Worm (Caenorhabditis elegans): ENCODE results near the gene C44B12.9.

Gene C44B12.9

DNA sequence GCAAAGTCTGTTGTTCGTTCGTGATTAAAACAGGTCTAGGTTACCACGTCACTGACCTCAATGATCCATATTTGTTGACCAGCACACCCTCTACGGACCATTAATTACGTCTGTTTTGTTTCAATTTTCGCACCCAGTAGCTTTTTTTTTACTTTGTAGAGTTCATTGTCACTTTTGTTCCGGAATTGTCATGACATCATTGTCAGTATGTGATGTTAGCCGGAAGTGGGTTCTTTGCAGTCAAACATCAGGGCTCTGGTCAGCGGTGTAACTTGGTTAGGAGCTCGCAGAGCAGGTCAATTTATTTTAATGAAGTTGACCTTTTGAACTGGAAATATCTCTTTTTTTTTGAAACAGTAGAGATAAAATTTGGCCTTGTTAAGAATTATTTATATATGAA, 32.2 kb upstream of the C44B12.9 start, which contains the start of gene C44B12.6:
TSS of gene C44B12.6 (minus strand) at position 101 of the 400 bp plus-strand sequence.
- TF ChIP-seq efl-3 (GFP tag; optimal IDR thresholded peaks at IDR 0.05) = no peak
- no peak for TF ChIP-seq nhr-28 (tag; optimal IDR thresholded peaks at IDR 0.05)
- TF ChIP-seq jun-1 (tag; optimal IDR thresholded peaks at IDR 0.05) = no peak
- TF ChIP-seq egl-13 (tag; optimal IDR thresholded peaks at IDR 0.05) = no peak
- TF ChIP-seq swsn-7 (tag; optimal IDR thresholded peaks at IDR 0.05) = no peak
- no peak for TF ChIP-seq elt-2 (tag; optimal IDR thresholded peaks at IDR 0.05)
- TF ChIP-seq nhr-11 (tag; optimal IDR thresholded peaks at IDR 0.05) = no peak
- no peak for TF ChIP-seq C34B4.2 (tag; optimal IDR thresholded peaks at IDR 0.05)
- TF ChIP-seq hlh-4 (tag; optimal IDR thresholded peaks at IDR 0.05) = no peak
- no peak for TF ChIP-seq C16A3.4 (tag; optimal IDR thresholded peaks at IDR 0.05)
- no peak for TF ChIP-seq ets-5 (GFP tag; IDR thresholded peaks at IDR 0.05)
- no peak for TF ChIP-seq ztf-11 (tag; optimal IDR thresholded peaks at IDR 0.05)

DNA sequence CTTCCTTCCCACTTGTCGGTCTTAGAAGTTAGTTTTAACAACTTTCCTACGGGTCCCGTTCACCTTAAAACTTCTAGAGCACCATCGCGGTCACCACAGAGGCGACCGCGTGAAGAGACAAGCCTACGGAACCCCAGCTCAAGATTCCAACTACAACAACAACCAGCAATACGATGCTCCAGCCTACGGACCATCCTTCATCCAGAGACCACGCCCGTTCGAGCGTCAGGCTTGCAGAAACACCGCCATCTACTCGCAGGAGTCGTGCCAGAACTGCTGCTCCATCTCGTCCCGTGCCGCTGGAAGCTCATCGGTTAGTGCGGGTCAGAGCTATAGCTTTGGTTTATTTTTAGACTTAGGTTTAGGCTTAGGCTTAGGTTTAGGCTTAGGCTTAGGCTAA, 23.4 kb upstream of the C44B12.9 start:
- no peak for TF ChIP-seq ceh-63 (GFP tag; optimal IDR thresholded peaks at IDR 0.05)
- TF ChIP-seq grh-1 (GFP tag; IDR thresholded peaks at IDR 0.05) = no peak
- no peak for TF ChIP-seq dpl-1 (GFP tag; optimal IDR thresholded peaks at IDR 0.05)
- TF ChIP-seq zag-1 (tag; optimal IDR thresholded peaks at IDR 0.05) = no peak
- TF ChIP-seq irx-1 (tag; optimal IDR thresholded peaks at IDR 0.05) = no peak
- no peak for TF ChIP-seq nhr-20 (tag; optimal IDR thresholded peaks at IDR 0.05)
- TF ChIP-seq isw-1 (GFP tag; IDR thresholded peaks at IDR 0.05) = no peak
- no peak for TF ChIP-seq xbp-1 (tag; optimal IDR thresholded peaks at IDR 0.05)
- no peak for TF ChIP-seq ztf-11 (tag; optimal IDR thresholded peaks at IDR 0.05)
- TF ChIP-seq snpc-4 (tag; optimal IDR thresholded peaks at IDR 0.05) = no peak
- TF ChIP-seq efl-3 (GFP tag; optimal IDR thresholded peaks at IDR 0.05) = no peak
- TF ChIP-seq lin-15B (tag; optimal IDR thresholded peaks at IDR 0.05) = no peak
- TF ChIP-seq alr-1 (tag; optimal IDR thresholded peaks at IDR 0.05; ENCODE audit: borderline replicate concordance) = no peak
- no peak for TF ChIP-seq F16B12.6 (tag; optimal IDR thresholded peaks at IDR 0.05)

DNA sequence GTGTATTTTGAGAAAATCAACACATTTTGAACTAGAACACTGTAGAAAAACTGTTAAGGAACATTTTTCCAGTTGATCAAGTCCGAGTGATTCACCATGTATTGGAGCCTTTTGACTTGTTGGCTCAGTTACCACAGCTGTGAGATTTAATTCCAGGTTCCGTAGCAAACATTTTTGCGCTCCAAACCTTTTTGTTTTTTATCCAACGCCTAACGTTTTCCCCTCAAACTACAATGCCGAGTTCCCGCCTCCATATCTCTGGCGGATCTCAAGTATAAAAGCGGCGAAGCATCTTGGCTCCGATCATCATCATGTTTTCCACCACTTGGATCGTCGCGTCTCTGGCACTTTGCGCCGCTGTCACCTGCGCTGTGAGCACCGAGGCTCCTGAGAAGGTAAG, 22.1 kb upstream of the C44B12.9 start, which contains the start of gene perm-2:
TSS of gene perm-2 (plus strand) at position 301 of the 400 bp plus-strand sequence.
- TF ChIP-seq C16A3.4 (tag; optimal IDR thresholded peaks at IDR 0.05) = no peak
- TF ChIP-seq ceh-90 (tag; optimal IDR thresholded peaks at IDR 0.05) = no peak
- TF ChIP-seq nhr-71 (tag; optimal IDR thresholded peaks at IDR 0.05) = no peak
- TF ChIP-seq efl-3 (GFP tag; optimal IDR thresholded peaks at IDR 0.05) = no peak
- TF ChIP-seq ets-5 (GFP tag; IDR thresholded peaks at IDR 0.05) = no peak
- no peak for TF ChIP-seq C34B4.2 (tag; optimal IDR thresholded peaks at IDR 0.05)

DNA sequence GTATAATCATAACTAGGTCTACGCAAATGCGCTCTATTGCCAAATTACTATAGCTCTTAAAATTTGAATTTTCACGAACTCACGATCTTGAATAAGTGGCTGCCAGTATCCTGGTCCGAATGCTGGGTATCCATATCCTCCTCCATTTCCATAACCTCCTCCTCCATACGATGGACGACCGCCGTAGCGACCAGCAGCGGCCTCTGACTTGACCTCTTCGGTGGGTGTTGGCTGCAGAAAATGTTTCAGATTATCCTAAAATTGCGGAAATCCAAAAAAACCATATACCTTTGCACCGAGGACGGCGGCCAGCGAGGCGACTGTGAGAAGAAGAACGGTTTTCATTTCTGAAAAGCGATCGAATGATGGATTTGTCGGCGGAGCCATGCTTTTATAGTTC, 20.3 kb upstream of the C44B12.9 start, which contains the start of gene perm-4:
TSS of gene perm-4 (minus strand) at position 367 of the 400 bp plus-strand sequence.
- no peak for TF ChIP-seq lin-14 (GFP tag; optimal IDR thresholded peaks at IDR 0.05)
- TF ChIP-seq C34B4.2 (tag; optimal IDR thresholded peaks at IDR 0.05) = no peak
- TF ChIP-seq ama-1 (optimal IDR thresholded peaks at IDR 0.05) = no peak
- TF ChIP-seq aly-2 (tag; optimal IDR thresholded peaks at IDR 0.05) = no peak
- TF ChIP-seq egl-27 (tag; optimal IDR thresholded peaks at IDR 0.05) = no peak
- TF ChIP-seq lin-15B (tag; optimal IDR thresholded peaks at IDR 0.05) = no peak
- no peak for TF ChIP-seq nhr-85 (tag)
- TF ChIP-seq nhr-84 (tag; optimal IDR thresholded peaks at IDR 0.05) = no peak
- TF ChIP-seq fkh-8 (tag; optimal IDR thresholded peaks at IDR 0.05) = no peak
- TF ChIP-seq sox-4 (tag; optimal IDR thresholded peaks at IDR 0.05) = no peak
- TF ChIP-seq fos-1 (tag; optimal IDR thresholded peaks at IDR 0.05) = no peak
- no peak for TF ChIP-seq lir-3 (tag; optimal IDR thresholded peaks at IDR 0.05; ENCODE audit: poor library complexity)
- no peak for TF ChIP-seq unc-30 (tag; optimal IDR thresholded peaks at IDR 0.05)
- no peak for TF ChIP-seq alr-1 (tag; optimal IDR thresholded peaks at IDR 0.05; ENCODE audit: borderline replicate concordance)
- no peak for TF ChIP-seq sptf-1 (tag; optimal IDR thresholded peaks at IDR 0.05)
